Worm (Caenorhabditis elegans) whole organism, L4/young adult: Measurements from ENCODE around the gene rrsr-1.

Experiments
- W03F9.2 ChIP-seq: fragments of 150-350 bp; optimal IDR thresholded peaks from 2 replicates; lab custom pipeline; 2014; ENCODE audit warnings: missing biosample characterization, missing genetic modification characterization
- dao-5 ChIP-seq: sonication (generic microtip); optimal IDR thresholded peaks from 2 replicates; lab custom pipeline; 2016; ENCODE audit warnings: missing genotype, missing genetic modification characterization, moderate library complexity, missing compliant biosample characterization
- him-1 ChIP-seq: sonication (generic microtip); optimal IDR thresholded peaks from 2 replicates; lab custom pipeline; 2016; ENCODE audit warnings: missing genotype, missing genetic modification reagents, missing genetic modification characterization, missing compliant biosample characterization

ce11 chrV:14405647-14406046, 19.2 kb downstream of the rrsr-1 start:
- TF ChIP-seq W03F9.2 (tag; lab: Kevin White, UChicago) (no peak), dao-5 (tag; lab: Kevin White, UChicago) (no peak), him-1 (no peak)
